Fruit fly (Drosophila melanogaster): Measurements from ENCODE around the gene RhoL.

The RhoL gene

dm6 chr3R:9502416-9502763, at the start of gene RhoL:
Gene RhoL, minus strand, starts transcription at chr3R:9502581.
- peak; percentile 54 for TF ChIP-seq noc (tag; optimal IDR thresholded peaks at IDR 0.05)

DNA sequence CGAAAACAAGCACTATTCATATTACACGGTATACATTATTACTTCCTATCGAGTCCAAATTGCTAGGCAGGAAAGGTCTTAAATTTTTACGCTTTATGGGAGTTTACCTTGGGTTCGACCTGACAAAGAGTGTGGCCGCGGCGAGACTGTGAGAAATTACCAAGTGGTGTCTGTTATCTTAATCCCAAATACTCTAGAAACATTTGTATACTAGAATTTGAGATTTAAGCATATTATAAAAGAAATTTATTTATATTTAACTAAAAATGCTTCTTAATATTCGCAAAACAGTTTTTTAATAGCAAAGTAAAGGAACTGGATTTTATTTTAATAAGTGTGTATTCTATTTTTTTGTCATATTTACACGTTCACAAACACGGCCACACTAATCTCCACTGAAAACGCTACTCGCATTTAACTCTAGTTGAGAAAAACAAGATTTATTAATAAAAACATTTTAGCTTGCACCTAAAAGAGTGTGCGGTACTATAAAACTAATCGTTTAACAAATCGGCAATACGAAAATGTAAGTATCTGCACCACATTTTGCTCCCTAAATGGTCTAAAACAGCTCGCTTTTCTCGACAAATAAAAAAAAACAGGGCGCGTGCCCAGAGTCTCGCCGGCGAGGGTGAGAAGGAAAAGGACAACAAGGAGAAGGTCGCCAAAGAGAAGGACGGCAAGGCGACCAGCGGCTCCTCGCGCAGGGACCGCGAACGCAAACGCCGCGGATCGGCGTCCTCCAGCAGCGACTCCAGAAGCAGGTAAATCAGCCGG, 49.5 kb upstream of the RhoL start, which contains the start of the genes mura and RnpS1:
Gene mura (minus strand): TSS at position 148 of the 777 bp plus-strand sequence.
Gene RnpS1 (plus strand): TSS at position 376 of the 777 bp plus-strand sequence.
- peak; percentile 61 for TF ChIP-seq noc (tag; optimal IDR thresholded peaks at IDR 0.05)

- no peak for TF ChIP-seq noc (tag; optimal IDR thresholded peaks at IDR 0.05)
Observed at dm6 chr3R:9551013-9551658, 48.8 kb upstream of the RhoL start.

DNA sequence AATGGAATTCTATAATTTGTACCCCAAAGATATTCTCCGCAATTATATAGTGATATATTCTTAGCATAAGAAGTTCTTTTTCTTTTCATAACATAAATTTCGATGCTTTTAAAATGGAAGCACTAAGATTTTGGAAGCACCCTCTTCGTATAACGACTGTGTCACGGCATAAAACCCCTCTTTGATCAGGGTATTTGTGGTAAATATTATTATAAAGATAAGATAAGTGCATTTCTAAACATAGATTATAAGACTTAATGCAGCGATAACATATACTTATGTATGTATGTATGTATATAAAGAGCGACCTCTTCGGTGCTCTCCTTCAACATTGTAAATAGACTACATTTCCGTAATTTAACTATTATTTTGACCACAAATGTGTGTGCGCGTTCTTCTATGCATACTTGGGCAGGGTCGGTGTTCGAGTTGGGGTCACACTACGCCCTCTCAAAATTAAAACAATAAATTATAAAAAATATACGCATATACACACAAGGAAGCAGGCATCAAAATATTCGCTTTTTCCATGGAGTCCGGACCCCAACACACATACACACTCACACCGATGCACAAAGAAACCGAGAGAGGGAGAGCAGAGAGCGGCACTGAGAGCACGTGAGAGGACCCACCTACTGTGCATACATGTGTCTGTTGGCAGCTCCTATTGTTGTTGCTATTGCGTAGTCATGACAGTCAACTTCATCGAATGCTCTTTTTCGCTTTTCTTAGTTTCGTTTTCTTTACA, 48.1 kb upstream of the RhoL start:
- no peak for TF ChIP-seq noc (tag; optimal IDR thresholded peaks at IDR 0.05)

DNA sequence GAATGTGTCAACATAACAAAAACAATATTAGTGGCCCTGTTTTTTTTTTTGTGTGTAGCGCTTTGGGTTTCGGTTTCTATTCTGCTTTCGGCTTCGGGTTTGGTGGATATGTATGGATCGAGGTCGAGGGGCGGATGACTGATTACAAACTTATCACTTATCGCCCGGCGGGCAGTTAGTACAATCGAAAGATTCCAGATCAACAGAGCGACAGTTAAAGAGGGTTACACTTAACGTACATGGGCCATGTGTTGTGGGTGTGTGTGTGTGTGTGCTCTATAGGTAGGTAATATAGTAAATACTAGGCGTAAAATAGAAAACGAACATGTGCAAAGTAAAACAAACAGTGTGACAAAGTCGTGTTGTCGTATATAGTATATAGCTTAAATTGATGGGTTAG, 46.4 kb upstream of the RhoL start:
- TF ChIP-seq noc (tag; optimal IDR thresholded peaks at IDR 0.05), result no peak

DNA sequence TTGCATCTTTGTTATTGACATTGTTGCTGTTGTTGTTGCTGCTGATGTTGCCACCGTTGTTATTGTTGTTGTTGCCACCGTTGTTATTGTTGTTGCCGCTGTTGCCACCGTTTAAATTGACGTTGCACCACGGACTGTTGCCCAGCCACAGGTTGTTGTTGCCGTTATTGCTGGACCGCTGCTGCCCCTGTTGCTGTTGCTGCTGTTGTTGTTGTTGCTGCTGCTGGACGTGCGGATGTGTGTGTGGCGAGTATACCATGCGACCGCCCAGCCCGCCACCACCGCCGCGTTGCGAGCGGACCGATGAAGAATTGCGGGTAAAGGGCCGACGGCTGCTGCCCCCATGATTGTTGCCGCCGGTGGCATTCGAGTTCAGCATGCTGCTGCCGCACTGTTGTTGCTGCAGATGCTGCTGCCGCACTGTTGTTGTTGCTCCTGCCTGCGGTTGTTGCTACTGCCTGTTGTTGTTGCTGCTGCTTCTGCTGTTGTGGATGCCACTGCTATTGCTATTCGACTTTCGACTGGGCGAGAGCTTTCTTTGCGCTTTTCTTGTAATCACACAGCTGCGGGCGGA, 44.5 kb upstream of the RhoL start:
- no peak for TF ChIP-seq noc (tag; optimal IDR thresholded peaks at IDR 0.05)

DNA sequence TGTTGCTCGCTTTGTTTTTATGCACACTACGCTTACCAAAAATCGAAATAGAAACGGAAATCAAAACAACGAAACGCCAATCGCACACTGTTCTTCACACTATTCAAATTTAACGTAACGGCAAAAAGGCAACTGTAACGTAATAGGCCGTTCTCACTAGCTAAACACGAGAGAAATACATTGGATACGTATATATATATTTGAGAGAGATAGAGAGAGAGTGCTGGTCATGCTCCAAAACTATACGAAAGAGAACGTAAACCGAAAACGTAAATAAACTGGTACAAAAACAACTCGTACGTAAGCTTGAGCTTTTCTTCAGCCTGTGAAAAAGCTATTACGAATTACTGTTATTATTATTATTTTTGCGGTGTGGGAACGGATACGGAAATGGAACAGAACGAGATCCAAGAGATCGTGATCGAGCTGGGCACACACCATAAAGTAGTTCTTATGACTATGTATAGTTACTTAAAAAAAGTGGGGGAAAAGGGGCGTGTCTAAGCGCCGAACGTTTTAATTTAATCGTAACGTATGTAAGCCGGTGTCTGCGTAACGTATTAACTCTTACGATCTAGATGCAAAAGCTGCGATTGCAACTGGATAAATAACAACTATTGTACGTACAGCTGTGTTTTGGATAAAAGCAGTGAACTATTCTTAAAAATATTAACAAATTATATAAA, 41.3 kb upstream of the RhoL start:
- no peak for TF ChIP-seq noc (tag; optimal IDR thresholded peaks at IDR 0.05)

DNA sequence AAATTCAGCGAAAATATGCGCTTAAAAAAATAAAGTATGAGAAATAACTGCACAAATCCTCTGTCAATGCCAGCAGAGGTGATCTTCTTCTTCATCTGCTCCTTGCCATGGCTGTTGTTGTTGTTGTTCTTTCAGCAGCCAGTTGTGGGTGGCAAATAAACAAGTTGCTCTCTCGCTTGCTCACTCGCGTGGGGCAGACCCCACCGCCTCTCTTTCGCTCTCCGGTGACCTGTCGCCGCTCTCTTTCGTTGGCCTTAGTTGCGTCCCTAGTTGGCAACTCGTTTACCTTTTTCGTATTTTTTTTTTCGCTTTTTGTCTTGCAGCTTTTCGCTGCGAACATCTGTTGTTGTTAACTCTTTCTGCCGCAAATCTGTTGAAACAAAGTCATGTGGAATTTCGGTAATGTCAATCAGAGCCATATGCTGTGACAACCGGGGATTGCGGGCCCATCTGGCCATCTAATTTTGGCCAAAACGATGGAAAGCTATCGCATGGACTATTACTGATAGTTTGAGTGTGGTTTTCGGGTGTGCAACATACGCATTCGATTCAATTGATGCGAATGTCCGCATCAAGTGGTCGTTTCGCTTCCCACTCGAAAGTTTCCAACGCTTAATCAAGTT, 32.3 kb upstream of the RhoL start:
- no peak for TF ChIP-seq noc (tag; optimal IDR thresholded peaks at IDR 0.05)

DNA sequence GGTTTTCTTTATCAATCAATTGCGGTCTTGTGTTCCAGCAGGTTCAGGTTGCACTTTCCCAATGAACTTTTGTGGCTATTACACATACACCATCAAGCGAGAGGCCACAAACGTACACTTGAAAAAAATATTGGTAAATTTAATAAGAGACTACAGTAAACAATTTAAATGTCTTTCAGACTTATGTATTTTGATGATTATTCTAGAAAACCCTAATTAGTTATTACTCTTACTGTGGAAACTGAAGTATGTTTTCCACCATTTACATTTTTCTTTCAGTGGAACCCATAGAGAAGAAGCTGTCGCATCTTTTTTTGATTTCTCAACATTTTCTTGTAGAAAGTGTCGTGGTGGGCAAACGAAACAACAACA, 31.7 kb upstream of the RhoL start:
- TF ChIP-seq noc (tag; optimal IDR thresholded peaks at IDR 0.05), result peak; percentile 79

dm6 chr3R:9533181-9534124, 31.1 kb upstream of the RhoL start:
- peak; percentile 98 for TF ChIP-seq noc (tag; optimal IDR thresholded peaks at IDR 0.05)

DNA sequence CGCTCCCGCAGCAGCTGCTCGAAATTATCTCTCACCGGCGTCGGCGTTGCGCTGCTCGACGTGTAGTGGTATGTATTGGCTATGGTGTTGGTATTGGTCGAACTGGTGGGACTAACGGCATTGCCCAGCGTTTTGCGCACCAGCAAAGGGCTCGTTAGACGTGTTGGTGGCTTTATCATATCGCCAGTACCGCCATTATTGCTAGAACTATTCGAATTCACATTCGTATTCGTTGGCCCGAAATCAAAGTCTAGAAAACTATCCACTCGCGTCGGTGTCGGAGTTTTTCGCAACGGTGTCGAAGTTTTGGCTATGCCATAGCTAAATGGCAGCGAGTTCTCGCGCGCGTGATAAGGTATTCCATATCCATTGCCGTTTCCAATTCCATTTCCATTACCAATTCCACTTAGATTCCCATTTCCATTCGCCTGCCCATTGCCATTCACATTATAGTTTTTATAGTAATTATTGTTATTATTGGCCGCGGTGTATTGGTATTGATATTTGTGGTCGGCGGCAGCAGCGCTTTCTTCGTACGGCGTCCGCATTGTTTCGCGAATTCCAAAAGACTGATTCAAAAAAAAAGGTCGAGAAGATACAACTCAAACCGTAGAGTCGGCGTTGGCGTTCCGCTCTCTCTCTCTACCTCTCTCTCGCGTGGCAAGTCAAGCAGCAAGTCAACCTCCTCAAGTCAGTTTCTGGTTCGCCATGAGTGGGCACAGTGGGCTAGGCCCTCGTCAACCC, 30.2 kb upstream of the RhoL start, which contains the start of gene by:
Gene by (minus strand): TSS at position 575 of the 744 bp plus-strand sequence.
- no peak for TF ChIP-seq noc (tag; optimal IDR thresholded peaks at IDR 0.05)

DNA sequence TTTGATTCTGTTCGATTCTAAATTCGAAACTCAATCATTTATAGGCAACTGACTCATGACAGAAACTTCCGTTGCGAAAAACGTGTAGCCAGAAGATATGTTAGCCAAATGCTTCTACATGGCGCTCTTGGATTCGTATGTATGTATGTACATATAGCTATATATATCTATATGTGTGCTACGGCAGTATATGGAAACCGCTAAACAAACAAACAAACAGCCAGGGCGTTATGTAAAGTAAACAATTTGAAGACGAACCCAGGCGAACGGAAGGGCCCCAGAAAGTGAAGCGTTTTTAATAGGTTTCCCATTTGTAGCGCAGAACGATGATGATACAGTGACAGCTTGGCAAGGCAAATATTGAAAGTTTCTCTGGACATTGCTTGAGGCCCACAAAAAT, 27.5 kb upstream of the RhoL start:
- no peak for TF ChIP-seq noc (tag; optimal IDR thresholded peaks at IDR 0.05)

dm6 chr3R:9529387-9529897, 27.1 kb upstream of the RhoL start:
- no peak for TF ChIP-seq noc (tag; optimal IDR thresholded peaks at IDR 0.05)
